Fruit fly (Drosophila melanogaster): ENCODE data around the gene Gsc.

Gene Gsc

DNA sequence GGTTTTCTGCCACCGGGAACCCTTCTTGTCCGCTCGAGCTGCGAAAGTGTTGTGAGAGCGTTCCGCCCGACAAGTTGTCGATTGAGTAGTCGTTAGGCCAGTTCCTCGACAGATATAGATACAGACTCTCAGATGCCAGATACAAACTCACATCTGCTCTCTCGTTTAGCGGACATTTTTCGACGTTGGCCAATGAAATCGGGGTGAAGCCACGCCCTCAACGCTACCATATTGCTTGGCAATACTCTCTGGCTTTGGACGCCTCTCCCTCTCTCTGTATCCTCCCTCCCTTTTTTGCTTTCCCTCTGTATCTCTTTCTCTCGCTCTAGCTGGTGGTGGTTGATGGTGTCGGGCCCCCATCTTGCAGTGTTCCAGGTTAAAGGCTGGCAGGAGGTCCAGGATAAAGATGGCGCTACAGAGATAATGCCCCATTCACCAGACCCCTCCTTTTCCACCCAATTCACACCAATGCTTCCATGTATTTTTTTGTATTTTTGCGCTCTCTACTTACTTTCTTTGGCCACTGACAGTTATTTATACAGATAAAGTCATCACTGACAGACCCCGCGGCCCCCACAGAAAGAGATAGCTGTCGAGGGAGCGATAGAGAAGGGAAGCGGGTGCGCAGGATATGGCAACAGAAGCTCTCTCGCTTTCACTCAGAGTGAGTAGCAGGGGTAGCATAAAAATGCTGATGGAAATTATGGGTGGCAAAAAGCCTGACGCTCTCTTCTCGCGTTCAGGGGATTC lies at the start of gene Gsc:
Gsc (minus strand) TSS at position 51 of the 750 bp plus-strand sequence.
- TF ChIP-seq Sin3A (optimal IDR thresholded peaks at IDR 0.05) = no peak
- no peak for TF ChIP-seq h (optimal IDR thresholded peaks at IDR 0.05)
- TF ChIP-seq insv (optimal IDR thresholded peaks at IDR 0.05) = no peak
- no peak for TF ChIP-seq Myc (optimal IDR thresholded peaks at IDR 0.05)
- TF ChIP-seq psq (optimal IDR thresholded peaks at IDR 0.05) = no peak
- no peak for TF ChIP-seq ttk (optimal IDR thresholded peaks at IDR 0.05)

DNA sequence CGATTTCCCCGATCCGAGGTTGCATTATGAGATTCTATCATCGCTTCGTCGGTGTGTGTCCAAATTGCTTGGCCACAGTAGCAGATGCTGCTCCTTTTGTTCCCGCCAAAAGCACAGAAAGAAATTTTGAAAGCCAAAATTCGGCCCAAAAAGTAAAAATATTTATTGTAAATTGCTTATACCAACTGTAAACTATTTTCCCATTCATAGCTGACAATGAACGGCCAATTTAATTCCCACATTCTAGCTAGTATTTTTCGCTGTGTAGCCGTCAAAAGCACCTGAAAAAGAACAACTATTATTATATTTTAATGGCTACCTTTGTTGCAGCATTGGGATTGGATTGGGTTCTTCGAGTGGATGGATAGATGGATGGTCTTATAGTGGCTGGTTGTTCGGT lies 42.0 kb upstream of the Gsc start:
- TF ChIP-seq h (optimal IDR thresholded peaks at IDR 0.05) (no peak), ttk (optimal IDR thresholded peaks at IDR 0.05) (no peak), Sin3A (optimal IDR thresholded peaks at IDR 0.05) (no peak), insv (optimal IDR thresholded peaks at IDR 0.05) (no peak), Myc (optimal IDR thresholded peaks at IDR 0.05) (no peak), psq (optimal IDR thresholded peaks at IDR 0.05) (no peak)

DNA sequence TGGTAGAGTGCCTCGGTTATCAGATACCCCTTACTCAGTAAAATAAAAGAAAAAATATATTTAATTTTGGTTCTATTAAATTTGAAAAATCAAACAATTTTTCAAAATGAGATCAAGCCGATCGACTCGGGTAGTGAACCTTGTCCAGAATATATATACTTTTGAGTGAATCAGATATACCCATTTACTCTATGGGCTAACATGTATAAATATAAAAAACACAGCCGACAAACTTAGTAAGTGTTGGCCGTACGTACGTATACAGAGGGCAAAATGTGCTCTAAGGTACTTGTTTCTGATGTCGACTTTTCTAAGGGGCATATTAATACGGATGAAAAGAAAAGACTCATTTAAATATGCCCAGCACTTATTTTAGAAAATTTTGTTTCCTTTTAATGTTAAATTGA lies 39.7 kb upstream of the Gsc start:
- TF ChIP-seq psq (optimal IDR thresholded peaks at IDR 0.05) = no peak
- TF ChIP-seq h (optimal IDR thresholded peaks at IDR 0.05) = no peak
- TF ChIP-seq insv (optimal IDR thresholded peaks at IDR 0.05) = no peak
- no peak for TF ChIP-seq Myc (optimal IDR thresholded peaks at IDR 0.05)
- no peak for TF ChIP-seq Sin3A (optimal IDR thresholded peaks at IDR 0.05)
- TF ChIP-seq ttk (optimal IDR thresholded peaks at IDR 0.05) = no peak

dm6 chr2L:633192-633591 lies 38.7 kb upstream of the Gsc start:
- TF ChIP-seq Myc (optimal IDR thresholded peaks at IDR 0.05) = no peak
- no peak for TF ChIP-seq h (optimal IDR thresholded peaks at IDR 0.05)
- no peak for TF ChIP-seq ttk (optimal IDR thresholded peaks at IDR 0.05)
- TF ChIP-seq insv (optimal IDR thresholded peaks at IDR 0.05) = no peak
- TF ChIP-seq psq (optimal IDR thresholded peaks at IDR 0.05) = no peak
- no peak for TF ChIP-seq Sin3A (optimal IDR thresholded peaks at IDR 0.05)

dm6 chr2L:630177-630576 lies 35.7 kb upstream of the Gsc start:
- no peak for TF ChIP-seq h (optimal IDR thresholded peaks at IDR 0.05)
- no peak for TF ChIP-seq Myc (optimal IDR thresholded peaks at IDR 0.05)
- no peak for TF ChIP-seq psq (optimal IDR thresholded peaks at IDR 0.05)
- TF ChIP-seq ttk (optimal IDR thresholded peaks at IDR 0.05) = no peak
- TF ChIP-seq insv (optimal IDR thresholded peaks at IDR 0.05) = no peak
- no peak for TF ChIP-seq Sin3A (optimal IDR thresholded peaks at IDR 0.05)

DNA sequence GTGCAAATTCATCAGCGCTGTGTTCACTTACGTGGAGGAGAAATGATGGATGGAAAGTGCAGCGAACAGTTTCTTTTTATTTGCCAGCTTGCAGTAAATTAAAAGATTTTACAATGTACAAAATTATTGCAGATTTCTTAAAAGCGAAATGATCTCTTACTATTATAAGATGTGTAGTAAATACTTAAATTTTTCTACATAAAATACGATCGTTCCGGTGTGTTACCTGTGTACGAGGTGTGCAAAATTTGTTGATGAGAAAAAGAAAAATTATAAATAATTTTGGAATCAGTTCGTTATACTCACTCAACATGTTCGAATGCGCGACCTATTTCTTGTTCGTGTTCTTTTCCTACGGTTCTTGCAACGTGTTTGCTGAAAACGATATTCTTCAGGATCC lies 30.9 kb upstream of the Gsc start, which contains the start of gene CG2839:
CG2839 (plus strand) TSS at position 301 of the 400 bp plus-strand sequence.
- no peak for TF ChIP-seq h (optimal IDR thresholded peaks at IDR 0.05)
- TF ChIP-seq insv (optimal IDR thresholded peaks at IDR 0.05) = no peak
- no peak for TF ChIP-seq ttk (optimal IDR thresholded peaks at IDR 0.05)
- TF ChIP-seq Sin3A (optimal IDR thresholded peaks at IDR 0.05) = no peak
- TF ChIP-seq psq (optimal IDR thresholded peaks at IDR 0.05) = no peak
- no peak for TF ChIP-seq Myc (optimal IDR thresholded peaks at IDR 0.05)

dm6 chr2L:624317-624716 lies 29.8 kb upstream of the Gsc start, which contains the start of gene lectin-21Ca:
TSS of gene lectin-21Ca (plus strand) at chr2L:624617.
- no peak for TF ChIP-seq Myc (optimal IDR thresholded peaks at IDR 0.05)
- no peak for TF ChIP-seq Sin3A (optimal IDR thresholded peaks at IDR 0.05)
- no peak for TF ChIP-seq ttk (optimal IDR thresholded peaks at IDR 0.05)
- TF ChIP-seq psq (optimal IDR thresholded peaks at IDR 0.05) = no peak
- no peak for TF ChIP-seq insv (optimal IDR thresholded peaks at IDR 0.05)
- TF ChIP-seq h (optimal IDR thresholded peaks at IDR 0.05) = no peak

dm6 chr2L:623210-623873 lies 28.9 kb upstream of the Gsc start:
- no peak for TF ChIP-seq psq (optimal IDR thresholded peaks at IDR 0.05)
- no peak for TF ChIP-seq Sin3A (optimal IDR thresholded peaks at IDR 0.05)
- TF ChIP-seq insv (optimal IDR thresholded peaks at IDR 0.05) = no peak
- no peak for TF ChIP-seq Myc (optimal IDR thresholded peaks at IDR 0.05)
- no peak for TF ChIP-seq h (optimal IDR thresholded peaks at IDR 0.05)
- TF ChIP-seq ttk (optimal IDR thresholded peaks at IDR 0.05) = no peak

- TF ChIP-seq psq (optimal IDR thresholded peaks at IDR 0.05) = no peak
- no peak for TF ChIP-seq h (optimal IDR thresholded peaks at IDR 0.05)
- TF ChIP-seq ttk (optimal IDR thresholded peaks at IDR 0.05) = no peak
- no peak for TF ChIP-seq Myc (optimal IDR thresholded peaks at IDR 0.05)
These were observed 26.6 kb upstream of the Gsc start, which contains the start of gene lectin-21Cb for dm6 chr2L:621101-621500. TSS of gene lectin-21Cb (minus strand) at chr2L:621201.

dm6 chr2L:619739-620138 lies 25.3 kb upstream of the Gsc start:
- TF ChIP-seq ttk (optimal IDR thresholded peaks at IDR 0.05) = no peak
- no peak for TF ChIP-seq psq (optimal IDR thresholded peaks at IDR 0.05)
- no peak for TF ChIP-seq Sin3A (optimal IDR thresholded peaks at IDR 0.05)
- TF ChIP-seq h (optimal IDR thresholded peaks at IDR 0.05) = no peak
- no peak for TF ChIP-seq insv (optimal IDR thresholded peaks at IDR 0.05)
- TF ChIP-seq Myc (optimal IDR thresholded peaks at IDR 0.05) = no peak

DNA sequence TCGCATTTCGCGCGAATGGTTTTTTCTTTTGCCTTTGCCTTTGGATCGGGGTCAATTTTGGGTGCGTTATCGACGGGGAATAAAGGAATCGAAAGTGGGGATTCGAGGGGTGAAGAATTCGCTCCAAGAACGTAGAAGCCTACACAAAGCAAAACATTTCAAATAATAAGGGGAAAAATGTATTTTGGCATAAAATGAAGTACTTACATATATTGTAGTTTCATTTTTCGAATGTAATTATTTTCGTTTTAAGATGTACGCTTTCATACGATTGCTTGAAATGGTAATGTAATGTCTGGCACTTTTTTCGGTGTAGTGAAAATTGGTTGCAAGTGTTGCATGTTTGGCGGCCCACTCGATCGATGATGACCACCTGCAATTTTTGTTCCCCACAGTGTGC lies 20.5 kb upstream of the Gsc start:
- TF ChIP-seq insv (optimal IDR thresholded peaks at IDR 0.05) = no peak
- no peak for TF ChIP-seq h (optimal IDR thresholded peaks at IDR 0.05)
- TF ChIP-seq psq (optimal IDR thresholded peaks at IDR 0.05) = no peak
- no peak for TF ChIP-seq ttk (optimal IDR thresholded peaks at IDR 0.05)
- TF ChIP-seq Sin3A (optimal IDR thresholded peaks at IDR 0.05) = no peak
- no peak for TF ChIP-seq Myc (optimal IDR thresholded peaks at IDR 0.05)

dm6 chr2L:612778-613177 lies 18.3 kb upstream of the Gsc start:
- TF ChIP-seq insv (optimal IDR thresholded peaks at IDR 0.05) = no peak
- no peak for TF ChIP-seq ttk (optimal IDR thresholded peaks at IDR 0.05)
- no peak for TF ChIP-seq psq (optimal IDR thresholded peaks at IDR 0.05)
- TF ChIP-seq Sin3A (optimal IDR thresholded peaks at IDR 0.05) = no peak
- no peak for TF ChIP-seq h (optimal IDR thresholded peaks at IDR 0.05)
- no peak for TF ChIP-seq Myc (optimal IDR thresholded peaks at IDR 0.05)
